Fruit fly (Drosophila melanogaster) whole organism, prepupa: Measurements from ENCODE around the gene Rpn3.

Experiments
- CG6792 ChIP-seq: fragments of 200-800 bp; sonication (Bioruptor generic); optimal IDR thresholded peaks from 3 replicates; lab custom pipeline; 2016; ENCODE audit warnings: missing biosample characterization, missing genetic modification characterization
- Ets21C ChIP-seq: fragments of 200-800 bp; sonication (Bioruptor generic); optimal IDR thresholded peaks from 3 replicates; lab custom pipeline; 2016; ENCODE audit warnings: missing biosample characterization, missing genetic modification characterization
- Hr38 ChIP-seq: sonication (Bioruptor generic); optimal IDR thresholded peaks from 2 replicates; lab custom pipeline; 2016; ENCODE audit warnings: missing biosample characterization, missing genetic modification characterization
- acj6 ChIP-seq: fragments of 200-800 bp; sonication (Bioruptor generic); optimal IDR thresholded peaks from 3 replicates; lab custom pipeline; 2016; ENCODE audit warnings: missing biosample characterization, missing genetic modification characterization
- fd85E ChIP-seq: fragments of 200-800 bp; sonication (Bioruptor generic); optimal IDR thresholded peaks from 3 replicates; lab custom pipeline; 2016; ENCODE audit warnings: missing biosample characterization, missing genetic modification characterization
- lz ChIP-seq: fragments of 200-800 bp; sonication (Bioruptor generic); optimal IDR thresholded peaks from 3 replicates; lab custom pipeline; 2016; ENCODE audit warnings: missing biosample characterization, missing genetic modification characterization

- TF ChIP-seq Ets21C (GFP tag; lab: Kevin White, UChicago), result no peak
- no peak for TF ChIP-seq acj6 (GFP tag; lab: Kevin White, UChicago)
- no peak for TF ChIP-seq CG6792
- no peak for TF ChIP-seq fd85E (GFP tag; lab: Kevin White, UChicago)
- no peak for TF ChIP-seq Hr38 (GFP tag; lab: Kevin White, UChicago)
- no peak for TF ChIP-seq lz
Observed at dm6 chr2L:19083320-19083764, 31.8 kb downstream of the Rpn3 start.
